Fruit fly (Drosophila melanogaster) whole organism, embryonic: ENCODE data around the gene ttm50.

Experiments used
- ATbp ChIP-seq: fragments of 200-800 bp; sonication (Bioruptor generic); optimal IDR thresholded peaks from 2 replicates; lab custom pipeline; 2017; ENCODE audit warnings: missing biosample characterization, mild to moderate bottlenecking, missing genetic modification characterization, missing genetic modification reagents
- CG10321 ChIP-seq: fragments of 200-800 bp; sonication (Bioruptor generic); IDR thresholded peaks from 2 replicates; pipeline ENCODE4 v1.3.6; 2022; ENCODE audit warnings: missing biosample characterization, missing genetic modification characterization
- CG10543 ChIP-seq: fragments of 200-800 bp; sonication (Bioruptor generic); optimal IDR thresholded peaks from 3 replicates; lab custom pipeline; 2017; ENCODE audit warnings: missing biosample characterization, mild to moderate bottlenecking, missing genetic modification characterization, moderate library complexity
- CG11247 ChIP-seq: fragments of 200-800 bp; sonication (Bioruptor generic); IDR thresholded peaks from 2 replicates; pipeline ENCODE4 v1.3.6; 2022; ENCODE audit warnings: missing biosample characterization, missing genetic modification characterization
- CG11723 ChIP-seq: fragments of 200-800 bp; sonication (Bioruptor generic); optimal IDR thresholded peaks from 2 replicates; lab custom pipeline; 2017; ENCODE audit warnings: missing biosample characterization, mild to moderate bottlenecking, missing genetic modification characterization
- CG12104 ChIP-seq: fragments of 200-800 bp; sonication (Bioruptor generic); optimal IDR thresholded peaks from 3 replicates; lab custom pipeline; 2016; ENCODE audit warnings: missing biosample characterization, missing genetic modification characterization
- CG13287 ChIP-seq: fragments of 200-800 bp; sonication (Bioruptor generic); IDR thresholded peaks from 2 replicates; pipeline ENCODE4 v1.3.6; 2022; ENCODE audit warnings: missing biosample characterization, missing genetic modification characterization; ENCODE audit not compliant: partially characterized antibody
- CG15269 ChIP-seq: fragments of 200-800 bp; sonication (Bioruptor generic); optimal IDR thresholded peaks from 2 replicates; lab custom pipeline; 2018; ENCODE audit warnings: missing biosample characterization, mild to moderate bottlenecking, missing genetic modification characterization, moderate library complexity
- CG18262 ChIP-seq: fragments of 200-800 bp; optimal IDR thresholded peaks from 3 replicates; lab custom pipeline; 2019; ENCODE audit warnings: missing biosample characterization, mild to moderate bottlenecking, missing genetic modification characterization, moderate library complexity
- CG2116 ChIP-seq: fragments of 200-800 bp; sonication (Bioruptor generic); optimal IDR thresholded peaks from 3 replicates; lab custom pipeline; 2018; ENCODE audit warnings: missing biosample characterization, mild to moderate bottlenecking, missing genetic modification characterization
- CG31365 ChIP-seq: fragments of 200-800 bp; sonication (Bioruptor generic); optimal IDR thresholded peaks from 2 replicates; lab custom pipeline; 2018; ENCODE audit warnings: missing biosample characterization, mild to moderate bottlenecking, missing genetic modification characterization
- CG3995 ChIP-seq: fragments of 200-800 bp; sonication (Bioruptor generic); optimal IDR thresholded peaks from 3 replicates; lab custom pipeline; 2016; ENCODE audit warnings: missing biosample characterization, missing genetic modification characterization
- CG42726 ChIP-seq: fragments of 200-800 bp; sonication (Bioruptor generic); IDR thresholded peaks from 2 replicates; pipeline ENCODE4 v1.3.6; 2022; ENCODE audit warnings: missing biosample characterization, missing genetic modification characterization; ENCODE audit not compliant: partially characterized antibody
- CG4617 ChIP-seq: fragments of 200-800 bp; sonication (Bioruptor generic); optimal IDR thresholded peaks from 3 replicates; lab custom pipeline; 2016; ENCODE audit warnings: missing biosample characterization, missing genetic modification characterization, borderline replicate concordance
- CG4820 ChIP-seq: fragments of 200-800 bp; sonication (Bioruptor generic); optimal IDR thresholded peaks from 3 replicates; lab custom pipeline; 2016; ENCODE audit warnings: missing biosample characterization, missing genetic modification characterization
- CG6175 ChIP-seq: fragments of 200-800 bp; sonication (Bioruptor generic); IDR thresholded peaks from 3 replicates; pipeline ENCODE4 v1.3.6; 2022; ENCODE audit warnings: missing biosample characterization, missing genetic modification characterization
- CG6689 ChIP-seq: fragments of 200-800 bp; sonication (Bioruptor generic); IDR thresholded peaks from 2 replicates; pipeline ENCODE4 v1.3.6; 2022; ENCODE audit warnings: missing biosample characterization, missing genetic modification characterization
- CG7372 ChIP-seq: fragments of 200-800 bp; sonication (Bioruptor generic); IDR thresholded peaks from 2 replicates; pipeline ENCODE4 v1.3.6; 2022; ENCODE audit warnings: missing biosample characterization, missing genetic modification characterization
- CG7745 ChIP-seq: fragments of 200-800 bp; sonication (Bioruptor generic); optimal IDR thresholded peaks from 2 replicates; lab custom pipeline; 2018; ENCODE audit warnings: missing biosample characterization, mild to moderate bottlenecking, missing genetic modification characterization, moderate library complexity
- CG9817 ChIP-seq: fragments of 200-800 bp; sonication (Bioruptor generic); optimal IDR thresholded peaks from 2 replicates; lab custom pipeline; 2018; ENCODE audit warnings: missing biosample characterization, mild to moderate bottlenecking, missing genetic modification characterization, moderate library complexity
- CkIIα-i1 ChIP-seq: fragments of 200-800 bp; sonication (Bioruptor generic); IDR thresholded peaks from 2 replicates; pipeline ENCODE4 v1.3.6; 2022; ENCODE audit warnings: missing biosample characterization, missing genetic modification characterization
- Dbx ChIP-seq: fragments of 200-800 bp; sonication (Bioruptor generic); IDR thresholded peaks from 3 replicates; pipeline ENCODE4 v1.3.6; 2022; ENCODE audit warnings: missing biosample characterization, missing genetic modification characterization
- Doc2 ChIP-seq: fragments of 200-800 bp; sonication (Bioruptor generic); IDR thresholded peaks from 2 replicates; pipeline ENCODE4 v1.3.6; 2022; ENCODE audit warnings: missing biosample characterization, missing genetic modification characterization
- GATAe ChIP-seq: fragments of 200-800 bp; sonication (Bioruptor generic); conservative IDR thresholded peaks from 2 replicates; pipeline ENCODE4 v1.3.6; 2022; ENCODE audit warnings: missing biosample characterization, missing genetic modification characterization
- HLH4C ChIP-seq: fragments of 200-800 bp; sonication (Bioruptor generic); IDR thresholded peaks from 3 replicates; pipeline ENCODE4 v1.3.6; 2022; ENCODE audit warnings: missing biosample characterization, missing genetic modification characterization; ENCODE audit not compliant: partially characterized antibody
- Hand ChIP-seq: fragments of 200-800 bp; sonication (Bioruptor generic); optimal IDR thresholded peaks from 2 replicates; lab custom pipeline; 2017; ENCODE audit warnings: mild to moderate bottlenecking, missing biosample characterization, missing genetic modification reagents, missing genetic modification characterization
- HmgZ ChIP-seq: fragments of 200-800 bp; sonication (Bioruptor generic); optimal IDR thresholded peaks from 2 replicates; lab custom pipeline; 2018; ENCODE audit warnings: missing biosample characterization, mild to moderate bottlenecking, missing genetic modification characterization
- Hr51 ChIP-seq, 2 experiments: fragments of 200-800 bp; sonication (Bioruptor generic); optimal IDR thresholded peaks; 2 replicates in 1 of 2; 3 replicates in 1 of 2; lab custom pipeline; 2016 to 2018; ENCODE audit warnings: missing biosample characterization in 2 of 2, missing genetic modification characterization in 2 of 2, mild to moderate bottlenecking in 1 of 2, moderate library complexity in 1 of 2
- Hr78 ChIP-seq, 2 experiments: fragments of 200-800 bp in 1 of 2; fragments of >200 bp in 1 of 2; sonication (Bioruptor generic) in 1 of 2; optimal IDR thresholded peaks; 2 replicates each; lab custom pipeline; 2017 to 2019; ENCODE audit warnings: missing biosample characterization in 2 of 2, missing genetic modification characterization in 2 of 2, mild to moderate bottlenecking in 1 of 2, moderate library complexity in 1 of 2
- Lpt ChIP-seq: fragments of >200 bp; optimal IDR thresholded peaks from 2 replicates; lab custom pipeline; 2018; ENCODE audit warnings: missing biosample characterization, missing genetic modification characterization
- MTF-1 ChIP-seq: fragments of 200-800 bp; sonication (Bioruptor generic); optimal IDR thresholded peaks from 2 replicates; lab custom pipeline; 2018; ENCODE audit warnings: missing biosample characterization, mild to moderate bottlenecking, missing genetic modification characterization, borderline replicate concordance
- Mes4 ChIP-seq: fragments of 200-800 bp; sonication (Bioruptor generic); optimal IDR thresholded peaks from 2 replicates; lab custom pipeline; 2016; ENCODE audit warnings: missing biosample characterization, missing genetic modification characterization
- Nf-YB ChIP-seq: fragments of 200-800 bp; sonication (Bioruptor generic); optimal IDR thresholded peaks from 3 replicates; lab custom pipeline; 2019; ENCODE audit warnings: missing biosample characterization, mild to moderate bottlenecking, missing genetic modification characterization, moderate library complexity
- Opbp ChIP-seq: fragments of 200-800 bp; sonication (Bioruptor generic); IDR thresholded peaks from 3 replicates; pipeline ENCODE4 v1.3.6; 2022; ENCODE audit warnings: missing biosample characterization, missing genetic modification characterization; ENCODE audit not compliant: partially characterized antibody
- aop ChIP-seq: fragments of 200-800 bp; sonication (Bioruptor generic); IDR thresholded peaks from 2 replicates; pipeline ENCODE4 v1.3.6; 2022; ENCODE audit warnings: missing biosample characterization, missing genetic modification characterization
- bcd ChIP-seq: fragments of 200-800 bp; sonication (Bioruptor generic); optimal IDR thresholded peaks from 2 replicates; lab custom pipeline; 2017; ENCODE audit warnings: missing biosample characterization, mild to moderate bottlenecking, missing genetic modification characterization
- cato ChIP-seq: fragments of 200-800 bp; sonication (Bioruptor generic); optimal IDR thresholded peaks from 2 replicates; lab custom pipeline; 2016; ENCODE audit warnings: missing biosample characterization, missing genetic modification characterization, borderline replicate concordance
- chinmo ChIP-seq: fragments of 200-800 bp; sonication (Bioruptor generic); IDR thresholded peaks from 4 replicates; pipeline ENCODE4 v1.3.6; 2022; ENCODE audit warnings: missing biosample characterization, missing genetic modification characterization; ENCODE audit not compliant: partially characterized antibody
- chn ChIP-seq: fragments of 200-800 bp; sonication (Bioruptor generic); optimal IDR thresholded peaks from 2 replicates; lab custom pipeline; 2016; ENCODE audit warnings: missing biosample characterization, missing genetic modification characterization
- fd3F ChIP-seq: fragments of 200-800 bp; sonication (Bioruptor generic); optimal IDR thresholded peaks from 2 replicates; lab custom pipeline; 2018; ENCODE audit warnings: missing biosample characterization, mild to moderate bottlenecking, missing genetic modification characterization, moderate library complexity
- h ChIP-seq: fragments of >200 bp; optimal IDR thresholded peaks from 2 replicates; lab custom pipeline; 2017
- lilli ChIP-seq: fragments of 200-800 bp; sonication (Bioruptor generic); optimal IDR thresholded peaks from 3 replicates; lab custom pipeline; 2016; ENCODE audit warnings: missing biosample characterization, missing genetic modification characterization
- luna ChIP-seq: fragments of 200-800 bp; sonication (Bioruptor generic); optimal IDR thresholded peaks from 2 replicates; lab custom pipeline; 2016; ENCODE audit warnings: missing biosample characterization, missing genetic modification characterization
- oc ChIP-seq: fragments of 200-800 bp; sonication (Bioruptor generic); optimal IDR thresholded peaks from 2 replicates; lab custom pipeline; 2018; ENCODE audit warnings: missing biosample characterization, mild to moderate bottlenecking, missing genetic modification characterization, moderate library complexity
- pb ChIP-seq: fragments of 200-800 bp; sonication (Bioruptor generic); optimal IDR thresholded peaks from 3 replicates; lab custom pipeline; 2016; ENCODE audit warnings: missing biosample characterization, missing genetic modification characterization
- sc ChIP-seq, 3 experiments: fragments of >200 bp in 2 of 3; fragments of 200-800 bp in 1 of 3; sonication (Bioruptor generic) in 1 of 3; optimal IDR thresholded peaks; 2 replicates in 2 of 3; 3 replicates in 1 of 3; lab custom pipeline; 2017; ENCODE audit warnings: mild to moderate bottlenecking in 1 of 3, missing biosample characterization in 1 of 3, missing genetic modification characterization in 1 of 3, missing genetic modification reagents in 1 of 3
- shn ChIP-seq: fragments of 200-800 bp; sonication (Bioruptor generic); optimal IDR thresholded peaks from 3 replicates; lab custom pipeline; 2016; ENCODE audit warnings: missing biosample characterization, missing genetic modification characterization
- slou ChIP-seq: fragments of 200-800 bp; sonication (Bioruptor generic); optimal IDR thresholded peaks from 3 replicates; lab custom pipeline; 2016; ENCODE audit warnings: missing biosample characterization, missing genetic modification characterization
- tna ChIP-seq: fragments of 200-800 bp; sonication (Bioruptor generic); IDR thresholded peaks from 2 replicates; pipeline ENCODE4 v1.3.6; 2022; ENCODE audit warnings: missing biosample characterization, missing genetic modification characterization; ENCODE audit not compliant: partially characterized antibody

Gene ttm50

dm6 chrX:2744042-2744441, 12.1 kb upstream of the ttm50 start, which contains the start of gene Syx4 (continued):
- peak; percentile 50 for TF ChIP-seq CG2116 (GFP tag; lab: Kevin White, UChicago)
- TF ChIP-seq Mes4 (GFP tag; lab: Kevin White, UChicago) = peak; percentile 76
- TF ChIP-seq Lpt = no peak
- TF ChIP-seq CG31365 (tag; lab: Kevin White, UChicago) = peak; percentile 84
- TF ChIP-seq CG4617 = peak; percentile 46
- peak; percentile 91 for TF ChIP-seq CG11247
- peak; percentile 72; the same call in 1 of the 3 replicates for TF ChIP-seq CG6175
- TF ChIP-seq HLH4C (GFP tag; lab: Robert Waterston, UW) = no peak
- peak; percentile 43; the same call in 1 of the 2 replicates for TF ChIP-seq CkIIα-i1
- TF ChIP-seq chinmo (GFP tag; lab: Robert Waterston, UW) = no peak
- peak; percentile 79 for TF ChIP-seq CG10321 (GFP tag; lab: Robert Waterston, UW)
- TF ChIP-seq CG42726 (GFP tag; lab: Robert Waterston, UW) = no peak
- TF ChIP-seq Hand (GFP tag; lab: Kevin White, UChicago) = peak; percentile 86
- TF ChIP-seq CG7745 (tag; lab: Kevin White, UChicago) = no peak
- peak; percentile 76 for TF ChIP-seq Nf-YB (GFP tag; lab: Kevin White, UChicago)
- TF ChIP-seq CG9817 (tag; lab: Kevin White, UChicago) = peak; percentile 88
- TF ChIP-seq sc (optimal IDR thresholded peaks at IDR 0.05; lab: Kevin White, UChicago) = no peak
- TF ChIP-seq sc (GFP tag; optimal IDR thresholded peaks at IDR 0.05; lab: Kevin White, UChicago) = peak; percentile 35
- TF ChIP-seq chn = peak; percentile 73
- TF ChIP-seq luna (GFP tag; lab: Kevin White, UChicago) = peak; percentile 84
- TF ChIP-seq CG12104 (GFP tag; lab: Kevin White, UChicago) = peak; percentile 76
- no peak for TF ChIP-seq h (lab: Kevin White, UChicago)
- no peak for TF ChIP-seq CG13287
- peak; percentile 87 for TF ChIP-seq CG18262 (tag; lab: Kevin White, UChicago)
- TF ChIP-seq bcd (GFP tag; lab: Kevin White, UChicago) = peak; percentile 92
- peak; percentile 78 to 93 for TF ChIP-seq Hr51 (GFP tag; optimal IDR thresholded peaks at IDR 0.05; lab: Kevin White, UChicago)
- peak; percentile 77 for TF ChIP-seq CG11723 (GFP tag; lab: Kevin White, UChicago)
- 0 out of 2 replicates have a peak, but pooled peaks have one; percentile 48 for TF ChIP-seq aop (GFP tag; lab: Robert Waterston, UW)
- TF ChIP-seq lilli (GFP tag; lab: Kevin White, UChicago) = peak; percentile 93
- no peak for TF ChIP-seq Opbp (GFP tag; lab: Robert Waterston, UW)
- peak; percentile 83 for TF ChIP-seq CG7372 (GFP tag; lab: Robert Waterston, UW)
- peak; percentile 78 for TF ChIP-seq MTF-1
- 0 out of 2 replicates have a peak, but pooled peaks have one; percentile 21 for TF ChIP-seq Doc2 (GFP tag; lab: Robert Waterston, UW)
- no peak for TF ChIP-seq slou (GFP tag; lab: Kevin White, UChicago)
- TF ChIP-seq tna = no peak
- peak; percentile 95 for TF ChIP-seq CG15269 (tag; lab: Kevin White, UChicago)
- peak; percentile 81 for TF ChIP-seq pb (GFP tag; lab: Kevin White, UChicago)
- peak; percentile 88 for TF ChIP-seq ATbp (GFP tag; lab: Kevin White, UChicago)
- peak; percentile 76 for TF ChIP-seq GATAe (GFP tag; lab: Robert Waterston, UW)
- peak; percentile 91 for TF ChIP-seq oc (tag; lab: Kevin White, UChicago)
- peak; percentile 90 for TF ChIP-seq HmgZ (tag; lab: Kevin White, UChicago)
- TF ChIP-seq shn (GFP tag; lab: Kevin White, UChicago) = peak; percentile 76
- peak; percentile 39 for TF ChIP-seq CG10543 (GFP tag; lab: Kevin White, UChicago)
- peak in 1 of 2 experiments; percentile 53 for TF ChIP-seq Hr78 (GFP tag; optimal IDR thresholded peaks at IDR 0.05; lab: Kevin White, UChicago)
- peak; percentile 90 for TF ChIP-seq CG6689 (GFP tag; lab: Robert Waterston, UW)
- TF ChIP-seq fd3F (GFP tag; lab: Kevin White, UChicago) = peak; percentile 92
- TF ChIP-seq CG3995 (GFP tag; lab: Kevin White, UChicago) = peak; percentile 52
- TF ChIP-seq Dbx (GFP tag; lab: Robert Waterston, UW) = peak; percentile 89
- TF ChIP-seq CG4820 (GFP tag; lab: Kevin White, UChicago) = peak; percentile 85
- peak; percentile 25 for TF ChIP-seq cato (GFP tag; lab: Kevin White, UChicago)
